Fruit fly (Drosophila melanogaster): ENCODE data around the gene Cpr65Ax2.
A peak's percentile ranks its signal among the peaks of the same experiment; 100 is the strongest.

Cpr65Ax2 gene

DNA sequence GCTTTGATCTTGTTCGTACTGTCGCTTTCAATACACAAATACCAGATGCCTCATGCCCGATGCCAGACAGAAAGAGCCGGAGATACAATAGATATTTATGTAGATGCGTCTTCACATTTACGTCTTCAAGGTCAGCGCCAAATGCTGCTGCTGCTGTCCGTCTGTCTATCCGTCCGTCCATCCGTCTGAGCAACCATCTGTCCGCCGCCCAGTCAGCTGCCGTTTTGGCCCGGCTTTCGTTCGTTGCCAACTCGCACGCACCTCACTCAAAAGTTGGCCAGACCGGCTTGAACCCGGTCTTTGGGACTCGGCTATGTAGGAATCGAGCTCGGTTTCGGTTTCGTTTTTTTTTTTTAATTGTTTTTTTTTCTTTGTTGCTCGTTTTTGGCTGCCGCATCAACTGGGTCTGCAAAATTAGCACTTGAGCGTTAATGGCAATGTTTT lies 4.3 kb upstream of the Cpr65Ax2 start:
- no peak for TF ChIP-seq CG32772 (GFP tag; IDR thresholded peaks at IDR 0.05)
- TF ChIP-seq CG6175 (GFP tag; IDR thresholded peaks at IDR 0.05): no peak
- no peak for TF ChIP-seq Bdp1 (GFP tag; optimal IDR thresholded peaks at IDR 0.05)
- TF ChIP-seq CG18011 (GFP tag; optimal IDR thresholded peaks at IDR 0.05): no peak
- no peak for TF ChIP-seq Fer3 (tag; optimal IDR thresholded peaks at IDR 0.05)
- no peak for TF ChIP-seq sug (tag; optimal IDR thresholded peaks at IDR 0.05)
- no peak for TF ChIP-seq nerfin-1 (tag; optimal IDR thresholded peaks at IDR 0.05)
- TF ChIP-seq CG8478 (optimal IDR thresholded peaks at IDR 0.05): no peak
- TF ChIP-seq her (GFP tag; optimal IDR thresholded peaks at IDR 0.05): no peak
- TF ChIP-seq repo (GFP tag; optimal IDR thresholded peaks at IDR 0.05): no peak
- no peak for TF ChIP-seq ken (GFP tag; IDR thresholded peaks at IDR 0.05)
- TF ChIP-seq CG5245 (GFP tag; optimal IDR thresholded peaks at IDR 0.05): no peak
- no peak for TF ChIP-seq lmd (GFP tag; IDR thresholded peaks at IDR 0.05)
- no peak for TF ChIP-seq dpn (GFP tag; optimal IDR thresholded peaks at IDR 0.05)
- no peak for TF ChIP-seq CG6254 (GFP tag; optimal IDR thresholded peaks at IDR 0.05)
- no peak for TF ChIP-seq scrt (GFP tag; optimal IDR thresholded peaks at IDR 0.05)
- TF ChIP-seq Antp (GFP tag; optimal IDR thresholded peaks at IDR 0.05): no peak
- TF ChIP-seq sens (GFP tag): no peak
- TF ChIP-seq CG33213 (GFP tag; optimal IDR thresholded peaks at IDR 0.05): no peak
- TF ChIP-seq E2f1 (GFP tag; IDR thresholded peaks at IDR 0.05): no peak
- TF ChIP-seq knrl (GFP tag; IDR thresholded peaks at IDR 0.05; ENCODE audit: partially characterized antibody): no peak
- TF ChIP-seq grau (tag; optimal IDR thresholded peaks at IDR 0.05): no peak
- no peak for TF ChIP-seq ind (GFP tag; optimal IDR thresholded peaks at IDR 0.05)
- TF ChIP-seq Myb (GFP tag; optimal IDR thresholded peaks at IDR 0.05): no peak
- TF ChIP-seq caup (GFP tag; optimal IDR thresholded peaks at IDR 0.05; ENCODE audit: severe bottlenecking): no peak
- peak; percentile 67; the same call in 2 of the 3 replicates for TF ChIP-seq z (GFP tag; IDR thresholded peaks at IDR 0.05)
- TF ChIP-seq Doc2 (GFP tag; IDR thresholded peaks at IDR 0.05): no peak
- TF ChIP-seq CG6791 (GFP tag; IDR thresholded peaks at IDR 0.05; ENCODE audit: partially characterized antibody): 0 out of 3 replicates have a peak, but pooled peaks have one; percentile 6
- no peak for TF ChIP-seq CG31224 (GFP tag; IDR thresholded peaks at IDR 0.05)
- no peak for TF ChIP-seq H15 (GFP tag; IDR thresholded peaks at IDR 0.05)
- no peak for TF ChIP-seq C15 (GFP tag; IDR thresholded peaks at IDR 0.05)
- no peak for TF ChIP-seq otp (GFP tag; IDR thresholded peaks at IDR 0.05)
- TF ChIP-seq CG15011 (GFP tag; optimal IDR thresholded peaks at IDR 0.05): no peak
- peak; percentile 36 for TF ChIP-seq CG10543 (GFP tag; optimal IDR thresholded peaks at IDR 0.05)
- TF ChIP-seq pho (GFP tag; optimal IDR thresholded peaks at IDR 0.05): no peak
- no peak for TF ChIP-seq CG11723 (GFP tag; optimal IDR thresholded peaks at IDR 0.05)
- TF ChIP-seq HmgZ (tag; optimal IDR thresholded peaks at IDR 0.05): no peak
- no peak for TF ChIP-seq fu2 (GFP tag; optimal IDR thresholded peaks at IDR 0.05)
- TF ChIP-seq Stat92E (GFP tag; optimal IDR thresholded peaks at IDR 0.05): no peak
- no peak for TF ChIP-seq jumu (GFP tag; optimal IDR thresholded peaks at IDR 0.05)
- TF ChIP-seq CG4282 (GFP tag; optimal IDR thresholded peaks at IDR 0.05): no peak
- TF ChIP-seq Ptx1 (GFP tag; IDR thresholded peaks at IDR 0.05): no peak
- TF ChIP-seq Dref (GFP tag; IDR thresholded peaks at IDR 0.05): no peak
- TF ChIP-seq trem (tag; optimal IDR thresholded peaks at IDR 0.05): no peak
- no peak for TF ChIP-seq CG9609 (GFP tag; optimal IDR thresholded peaks at IDR 0.05)
- peak; percentile 74 for TF ChIP-seq CG12769 (tag; optimal IDR thresholded peaks at IDR 0.05)
- TF ChIP-seq CG18476 (GFP tag; optimal IDR thresholded peaks at IDR 0.05): no peak
- TF ChIP-seq CG15514 (GFP tag; optimal IDR thresholded peaks at IDR 0.05): no peak
- TF ChIP-seq Nf-YB (GFP tag; optimal IDR thresholded peaks at IDR 0.05): no peak
- no peak for TF ChIP-seq CG1792 (GFP tag; optimal IDR thresholded peaks at IDR 0.05)
- no peak for TF ChIP-seq CG4854 (GFP tag; optimal IDR thresholded peaks at IDR 0.05)
- TF ChIP-seq CG17328 (GFP tag; IDR thresholded peaks at IDR 0.05): no peak
- TF ChIP-seq Ravus (GFP tag; IDR thresholded peaks at IDR 0.05): no peak
